Worm (Caenorhabditis elegans) whole organism, L4 larva: ENCODE results near the gene T20D4.15.

Experiments
- lir-3 ChIP-seq: sonication (generic microtip); optimal IDR thresholded peaks from 2 replicates; lab custom pipeline; 2016; ENCODE audit warnings: mild to moderate bottlenecking, missing genetic modification characterization, missing compliant biosample characterization
- nhr-237 ChIP-seq: sonication (generic microtip); optimal IDR thresholded peaks from 2 replicates; lab custom pipeline; 2017; ENCODE audit warnings: missing biosample characterization, missing genetic modification characterization
- nhr-28 ChIP-seq: fragments of 150-350 bp; optimal IDR thresholded peaks from 2 replicates; lab custom pipeline; 2014; ENCODE audit warnings: missing biosample characterization, missing genetic modification characterization
- nhr-6 ChIP-seq: fragments of 150-350 bp; optimal IDR thresholded peaks from 2 replicates; lab custom pipeline; 2014; ENCODE audit warnings: missing biosample characterization, missing genetic modification characterization
- nhr-76 ChIP-seq: fragments of 150-350 bp; optimal IDR thresholded peaks from 2 replicates; lab custom pipeline; 2014; ENCODE audit warnings: missing biosample characterization, missing genetic modification characterization
- snpc-4 ChIP-seq: fragments of 150-350 bp; optimal IDR thresholded peaks from 2 replicates; lab custom pipeline; 2014; ENCODE audit warnings: missing biosample characterization, missing genetic modification characterization
- zfp-3 ChIP-seq: fragments of 200-800 bp; sonication (Bioruptor generic); conservative IDR thresholded peaks from 2 replicates; pipeline ENCODE4 v1.3.6; 2022; ENCODE audit warnings: missing genetic modification reagents, missing genetic modification characterization, missing compliant biosample characterization
- zip-2 ChIP-seq: fragments of 150-350 bp; optimal IDR thresholded peaks from 2 replicates; lab custom pipeline; 2014; ENCODE audit warnings: missing biosample characterization, missing genetic modification characterization

- TF ChIP-seq nhr-6 (tag; lab: Kevin White, UChicago) (no peak), nhr-76 (no peak), zfp-3 (GFP tag; lab: Robert Waterston, UW) (no peak), lir-3 (tag; lab: Kevin White, UChicago) (no peak), nhr-28 (tag; lab: Kevin White, UChicago) (no peak), nhr-237 (no peak), zip-2 (no peak), snpc-4 (no peak)
Measured at ce11 chrV:3442609-3443008, 48.1 kb upstream of the T20D4.15 start.
